Worm (Caenorhabditis elegans) whole organism, mixed stage, embryonic: Measurements from ENCODE around the gene Y43F8B.22.

ENCODE experiments used
- ceh-39 ChIP-seq: fragments of 150-350 bp; optimal IDR thresholded peaks from 2 replicates; lab custom pipeline; 2014; ENCODE audit warnings: missing biosample characterization, missing genetic modification characterization
- elt-3 ChIP-seq: fragments of 150-350 bp; optimal IDR thresholded peaks from 2 replicates; lab custom pipeline; 2014; ENCODE audit warnings: missing biosample characterization, missing genetic modification characterization
- hlh-1 ChIP-seq: fragments of 150-350 bp; optimal IDR thresholded peaks from 2 replicates; lab custom pipeline; 2014; ENCODE audit warnings: missing biosample characterization, missing genetic modification reagents, missing genetic modification characterization
- lsy-2 ChIP-seq: fragments of 150-350 bp; optimal IDR thresholded peaks from 2 replicates; lab custom pipeline; 2014; ENCODE audit warnings: missing biosample characterization, missing genetic modification characterization
- mab-5 ChIP-seq: fragments of 150-350 bp; optimal IDR thresholded peaks from 2 replicates; lab custom pipeline; 2014; ENCODE audit warnings: missing biosample characterization, missing genetic modification characterization
- nhr-12 ChIP-seq: fragments of 150-350 bp; optimal IDR thresholded peaks from 2 replicates; lab custom pipeline; 2014; ENCODE audit warnings: missing biosample characterization, missing genetic modification characterization
- nhr-237 ChIP-seq: fragments of 150-350 bp; optimal IDR thresholded peaks from 2 replicates; lab custom pipeline; 2014; ENCODE audit warnings: missing biosample characterization, missing genetic modification characterization
- nhr-76 ChIP-seq: sonication (generic microtip); optimal IDR thresholded peaks from 2 replicates; lab custom pipeline; 2017; ENCODE audit warnings: missing biosample characterization, missing genetic modification characterization
- unc-39 ChIP-seq: fragments of 150-350 bp; optimal IDR thresholded peaks from 2 replicates; lab custom pipeline; 2014; ENCODE audit warnings: missing biosample characterization, missing genetic modification characterization
- unc-62 ChIP-seq: fragments of 150-350 bp; optimal IDR thresholded peaks from 2 replicates; lab custom pipeline; 2014; ENCODE audit warnings: missing biosample characterization, missing genetic modification reagents, missing genetic modification characterization
- ztf-11 ChIP-seq: fragments of 150-350 bp; optimal IDR thresholded peaks from 2 replicates; lab custom pipeline; 2014; ENCODE audit warnings: missing biosample characterization, missing genetic modification characterization

- no peak for TF ChIP-seq hlh-1 (tag; lab: Kevin White, UChicago)
- TF ChIP-seq ztf-11 (tag; lab: Kevin White, UChicago) = no peak
- no peak for TF ChIP-seq mab-5 (tag; lab: Kevin White, UChicago)
- no peak for TF ChIP-seq nhr-76
- TF ChIP-seq unc-39 (tag; lab: Kevin White, UChicago) = no peak
- no peak for TF ChIP-seq unc-62 (GFP tag; lab: Kevin White, UChicago)
- no peak for TF ChIP-seq nhr-12 (tag; lab: Kevin White, UChicago)
- no peak for TF ChIP-seq ceh-39
- no peak for TF ChIP-seq elt-3 (tag; lab: Kevin White, UChicago)
- no peak for TF ChIP-seq nhr-237 (tag; lab: Kevin White, UChicago)
- no peak for TF ChIP-seq lsy-2 (tag; lab: Kevin White, UChicago)
Measured at ce11 chrV:19477302-19477701, 5.3 kb upstream of the Y43F8B.22 start.
